Fruit fly (Drosophila melanogaster) Kc167 (cell line): ENCODE data around the gene CG31683.

Experiments used
- Myc ChIP-seq: fragments of >200 bp; optimal IDR thresholded peaks from 2 replicates; lab custom pipeline; 2017; ENCODE audit warnings: missing external identifiers
- Sin3A ChIP-seq: fragments of >200 bp; optimal IDR thresholded peaks from 2 replicates; lab custom pipeline; 2018; ENCODE audit warnings: missing external identifiers
- insv ChIP-seq: fragments of >200 bp; optimal IDR thresholded peaks from 3 replicates; lab custom pipeline; 2018; ENCODE audit warnings: missing external identifiers
- psq ChIP-seq: fragments of >200 bp; optimal IDR thresholded peaks from 2 replicates; lab custom pipeline; 2017; ENCODE audit warnings: missing external identifiers
- ttk ChIP-seq: sonication (Bioruptor generic); optimal IDR thresholded peaks from 2 replicates; lab custom pipeline; 2017; ENCODE audit warnings: missing external identifiers

DNA sequence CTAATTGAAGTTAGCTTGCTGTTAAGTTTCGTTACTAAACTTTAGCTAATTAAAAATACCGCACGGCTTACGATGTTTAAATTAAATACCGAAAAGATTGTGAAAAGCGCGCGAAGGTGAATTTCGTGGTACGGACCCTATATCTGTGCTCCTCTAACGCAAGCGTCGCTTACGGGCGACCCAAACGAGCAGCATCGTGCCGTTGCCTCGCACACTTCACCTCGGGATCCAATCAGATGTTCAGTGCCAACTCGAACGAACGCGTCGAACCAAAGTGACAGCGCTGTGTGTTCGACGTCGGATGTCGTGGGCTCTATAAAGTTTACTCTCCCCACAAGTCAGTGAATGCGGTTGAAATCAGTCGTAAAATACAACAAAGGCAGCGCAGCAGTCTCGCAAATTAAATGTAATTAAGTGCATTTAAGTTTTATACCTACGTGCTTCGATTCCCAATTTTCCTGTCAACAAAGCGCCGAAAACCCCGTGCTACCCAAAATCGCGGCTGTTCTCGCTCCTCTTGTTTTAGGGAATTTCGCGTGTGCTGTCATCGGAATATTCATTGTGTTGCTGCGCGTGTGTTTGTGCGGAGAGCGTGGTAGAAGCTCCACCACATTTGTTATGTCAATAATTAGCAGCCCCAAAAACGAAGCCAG, 20.9 kb downstream of the CG31683 start:
- TF ChIP-seq Myc (lab: Kevin White, UChicago) (no peak), insv (no peak), Sin3A (lab: Kevin White, UChicago) (no peak), psq (lab: Kevin White, UChicago) (no peak), ttk (lab: Kevin White, UChicago) (no peak)
